Worm (Caenorhabditis elegans): ENCODE measurements around the gene W10G11.19.

- TF ChIP-seq nfya-1 (tag; optimal IDR thresholded peaks at IDR 0.05) (no peak), fkh-10 (GFP tag; optimal IDR thresholded peaks at IDR 0.05) (no peak), ceh-2 (tag; optimal IDR thresholded peaks at IDR 0.05) (no peak), ceh-45 (GFP tag; IDR thresholded peaks at IDR 0.05) (no peak), ceh-31 (tag; optimal IDR thresholded peaks at IDR 0.05) (no peak), ttx-3 (tag; optimal IDR thresholded peaks at IDR 0.05) (no peak), ceh-22 (tag; optimal IDR thresholded peaks at IDR 0.05) (no peak), ama-1 (optimal IDR thresholded peaks at IDR 0.05) (no peak), hlh-30 (tag; optimal IDR thresholded peaks at IDR 0.05; ENCODE audit: insufficient read depth) (no peak), ets-4 (tag; optimal IDR thresholded peaks at IDR 0.05) (no peak), nhr-11 (tag; optimal IDR thresholded peaks at IDR 0.05) (no peak), elt-2 (tag; optimal IDR thresholded peaks at IDR 0.05) (no peak), rnt-1 (tag; optimal IDR thresholded peaks at IDR 0.05) (no peak)
These were observed 34.9 kb upstream of the W10G11.19 start, which contains the start of the genes Y49F6B.14 and clec-125 for ce11 chrII:3515384-3516053.
